Fruit fly (Drosophila melanogaster): ENCODE measurements around the gene CG9114.

DNA sequence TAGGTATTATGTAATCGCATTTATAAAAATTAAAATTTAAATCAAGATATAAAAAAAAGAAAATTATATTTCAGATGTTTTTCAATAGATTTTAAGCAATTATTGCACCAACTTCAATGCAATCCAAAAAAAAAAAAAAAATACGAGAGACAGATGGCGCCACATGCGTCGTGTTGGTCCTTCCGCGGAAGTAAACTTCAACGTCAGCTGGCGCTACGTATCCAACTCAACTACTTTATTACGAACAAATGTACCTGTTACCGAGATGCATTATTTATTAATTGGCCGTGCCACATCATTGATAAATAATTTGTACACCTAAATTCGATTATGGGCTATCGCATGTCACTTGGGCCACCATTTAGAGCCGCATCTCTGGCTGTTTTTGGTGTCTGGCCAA is 20.7 kb upstream of the CG9114 start:
- TF ChIP-seq CG1620 (GFP tag; optimal IDR thresholded peaks at IDR 0.05): no peak
- TF ChIP-seq CG5204 (GFP tag; optimal IDR thresholded peaks at IDR 0.05): no peak
- no peak for TF ChIP-seq pad (GFP tag; optimal IDR thresholded peaks at IDR 0.05)
- TF ChIP-seq Hr96 (GFP tag; optimal IDR thresholded peaks at IDR 0.05): no peak
- no peak for TF ChIP-seq Clk (GFP tag; optimal IDR thresholded peaks at IDR 0.05)
- no peak for TF ChIP-seq CG7045 (GFP tag; optimal IDR thresholded peaks at IDR 0.05)
- no peak for TF ChIP-seq kay (GFP tag; ENCODE audit: borderline replicate concordance)
- TF ChIP-seq ovo (GFP tag; optimal IDR thresholded peaks at IDR 0.05): no peak
- no peak for TF ChIP-seq bab1 (GFP tag; optimal IDR thresholded peaks at IDR 0.05)
- no peak for TF ChIP-seq CG7101 (tag; optimal IDR thresholded peaks at IDR 0.05)
- no peak for TF ChIP-seq CG11617 (GFP tag; optimal IDR thresholded peaks at IDR 0.05)
- no peak for TF ChIP-seq cic (GFP tag; optimal IDR thresholded peaks at IDR 0.05)
- TF ChIP-seq CG33017 (tag; optimal IDR thresholded peaks at IDR 0.05): no peak
